Fruit fly (Drosophila melanogaster) whole organism, embryonic: ENCODE data around the gene CG2841.

ENCODE experiments used
- CG10462 ChIP-seq: fragments of 200-800 bp; sonication (Bioruptor generic); optimal IDR thresholded peaks from 2 replicates; lab custom pipeline; 2016; ENCODE audit warnings: missing biosample characterization, missing genetic modification characterization
- CG11560 ChIP-seq: fragments of 200-800 bp; sonication (Bioruptor generic); IDR thresholded peaks from 3 replicates; pipeline ENCODE4 v1.3.6; 2022; ENCODE audit warnings: missing biosample characterization, missing genetic modification characterization
- CG14441 ChIP-seq: fragments of 200-800 bp; sonication (Bioruptor generic); IDR thresholded peaks from 2 replicates; pipeline ENCODE4 v1.3.6; 2022; ENCODE audit warnings: missing biosample characterization, missing genetic modification characterization
- CG14965 ChIP-seq: fragments of 200-800 bp; sonication (Bioruptor generic); optimal IDR thresholded peaks from 2 replicates; lab custom pipeline; 2016; ENCODE audit warnings: missing biosample characterization, missing genetic modification characterization, borderline replicate concordance
- CG15073 ChIP-seq: fragments of 200-800 bp; sonication (Bioruptor generic); optimal IDR thresholded peaks from 2 replicates; lab custom pipeline; 2016; ENCODE audit warnings: missing biosample characterization, missing genetic modification characterization
- CG15514 ChIP-seq: fragments of 200-800 bp; sonication (Bioruptor generic); optimal IDR thresholded peaks from 3 replicates; lab custom pipeline; 2017; ENCODE audit warnings: missing biosample characterization, missing genetic modification characterization, mild to moderate bottlenecking, moderate library complexity, missing genetic modification reagents
- CG17912 ChIP-seq: fragments of 200-800 bp; sonication (Bioruptor generic); optimal IDR thresholded peaks from 2 replicates; lab custom pipeline; 2018; ENCODE audit warnings: missing biosample characterization, mild to moderate bottlenecking, missing genetic modification characterization
- CG18764 ChIP-seq: fragments of 200-800 bp; sonication (Bioruptor generic); optimal IDR thresholded peaks from 3 replicates; lab custom pipeline; 2016; ENCODE audit warnings: missing biosample characterization, missing genetic modification characterization
- CG3281 ChIP-seq: fragments of 200-800 bp; sonication (Bioruptor generic); optimal IDR thresholded peaks from 3 replicates; lab custom pipeline; 2017; ENCODE audit warnings: missing biosample characterization, mild to moderate bottlenecking, missing genetic modification characterization
- CG34376 ChIP-seq: fragments of 200-800 bp; sonication (Bioruptor generic); optimal IDR thresholded peaks from 2 replicates; lab custom pipeline; 2018; ENCODE audit warnings: missing biosample characterization, mild to moderate bottlenecking, missing genetic modification characterization
- CG3838 ChIP-seq: fragments of 200-800 bp; sonication (Bioruptor generic); optimal IDR thresholded peaks from 3 replicates; lab custom pipeline; 2016; ENCODE audit warnings: missing biosample characterization, missing genetic modification characterization
- CG42726 ChIP-seq: fragments of 200-800 bp; sonication (Bioruptor generic); IDR thresholded peaks from 2 replicates; pipeline ENCODE4 v1.3.6; 2022; ENCODE audit warnings: missing biosample characterization, missing genetic modification characterization; ENCODE audit not compliant: partially characterized antibody
- CG4328 ChIP-seq: fragments of 200-800 bp; sonication (Bioruptor generic); optimal IDR thresholded peaks from 3 replicates; lab custom pipeline; 2017; ENCODE audit warnings: missing biosample characterization, missing genetic modification reagents, missing genetic modification characterization
- CG4854 ChIP-seq: fragments of 200-800 bp; sonication (Bioruptor generic); optimal IDR thresholded peaks from 2 replicates; lab custom pipeline; 2016; ENCODE audit warnings: missing biosample characterization, missing genetic modification characterization, inconsistent platforms
- CG6765 ChIP-seq: fragments of 200-800 bp; sonication (Bioruptor generic); optimal IDR thresholded peaks from 3 replicates; lab custom pipeline; 2017; ENCODE audit warnings: missing biosample characterization, mild to moderate bottlenecking, missing genetic modification characterization
- CG6854 ChIP-seq: fragments of 200-800 bp; sonication (Bioruptor generic); optimal IDR thresholded peaks from 3 replicates; lab custom pipeline; 2017; ENCODE audit warnings: missing biosample characterization, mild to moderate bottlenecking, missing genetic modification characterization
- CG7928 ChIP-seq: fragments of 200-800 bp; sonication (Bioruptor generic); optimal IDR thresholded peaks from 2 replicates; lab custom pipeline; 2017; ENCODE audit warnings: missing biosample characterization, mild to moderate bottlenecking, missing genetic modification characterization
- CkIIα-i1 ChIP-seq: fragments of 200-800 bp; sonication (Bioruptor generic); IDR thresholded peaks from 2 replicates; pipeline ENCODE4 v1.3.6; 2022; ENCODE audit warnings: missing biosample characterization, missing genetic modification characterization
- Dek ChIP-seq: fragments of 200-800 bp; sonication (Bioruptor generic); optimal IDR thresholded peaks from 3 replicates; lab custom pipeline; 2019; ENCODE audit warnings: missing biosample characterization, mild to moderate bottlenecking, missing genetic modification characterization, moderate library complexity
- ERR ChIP-seq: fragments of 200-800 bp; sonication (Bioruptor generic); optimal IDR thresholded peaks from 2 replicates; lab custom pipeline; 2016; ENCODE audit warnings: missing biosample characterization, missing genetic modification characterization
- Gug ChIP-seq: fragments of 200-800 bp; sonication (Bioruptor generic); IDR thresholded peaks from 4 replicates; pipeline ENCODE4 v1.3.6; 2022; ENCODE audit warnings: missing biosample characterization, missing genetic modification characterization
- HmgZ ChIP-seq: fragments of 200-800 bp; sonication (Bioruptor generic); optimal IDR thresholded peaks from 2 replicates; lab custom pipeline; 2018; ENCODE audit warnings: missing biosample characterization, mild to moderate bottlenecking, missing genetic modification characterization
- Jarid2 ChIP-seq: fragments of 200-800 bp; sonication (Bioruptor generic); optimal IDR thresholded peaks from 3 replicates; lab custom pipeline; 2017; ENCODE audit warnings: mild to moderate bottlenecking, missing biosample characterization, missing genetic modification reagents, missing genetic modification characterization
- Rfx ChIP-seq: fragments of 200-800 bp; sonication (Bioruptor generic); IDR thresholded peaks from 2 replicates; pipeline ENCODE4 v1.3.6; 2022; ENCODE audit warnings: missing biosample characterization, missing genetic modification characterization
- Ssrp ChIP-seq: fragments of 200-800 bp; sonication (Bioruptor generic); optimal IDR thresholded peaks from 2 replicates; lab custom pipeline; 2018; ENCODE audit warnings: missing biosample characterization, mild to moderate bottlenecking, missing genetic modification characterization, moderate library complexity
- Stat92E ChIP-seq, 3 experiments: fragments of >200 bp in 2 of 3; fragments of 200-800 bp in 1 of 3; sonication (Bioruptor generic) in 1 of 3; optimal IDR thresholded peaks; 2 replicates each; lab custom pipeline; 2017 to 2019; ENCODE audit warnings: missing biosample characterization in 3 of 3, missing genetic modification characterization in 3 of 3, mild to moderate bottlenecking in 1 of 3, moderate library complexity in 1 of 3
- Trl ChIP-seq, 3 experiments: fragments of >200 bp in 2 of 3; fragments of 200-800 bp in 1 of 3; sonication (Bioruptor generic) in 1 of 3; optimal IDR thresholded peaks; 2 replicates in 1 of 3; 3 replicates in 2 of 3; lab custom pipeline; 2016 to 2017; ENCODE audit warnings: missing biosample characterization in 1 of 3, missing genetic modification characterization in 1 of 3
- Xbp1 ChIP-seq: fragments of 200-800 bp; sonication (Bioruptor generic); optimal IDR thresholded peaks from 3 replicates; lab custom pipeline; 2016; ENCODE audit warnings: missing biosample characterization, mild to moderate bottlenecking, missing genetic modification characterization
- ab ChIP-seq: fragments of 200-800 bp; sonication (Bioruptor generic); optimal IDR thresholded peaks from 2 replicates; lab custom pipeline; 2016; ENCODE audit warnings: missing biosample characterization, missing genetic modification characterization
- chn ChIP-seq: fragments of 200-800 bp; sonication (Bioruptor generic); optimal IDR thresholded peaks from 2 replicates; lab custom pipeline; 2016; ENCODE audit warnings: missing biosample characterization, missing genetic modification characterization
- ci ChIP-seq: fragments of 200-800 bp; sonication (Bioruptor generic); IDR thresholded peaks from 3 replicates; pipeline ENCODE4 v1.3.6; 2022; ENCODE audit warnings: missing biosample characterization, missing genetic modification characterization
- crol ChIP-seq: fragments of 200-800 bp; sonication (Bioruptor generic); IDR thresholded peaks from 2 replicates; pipeline ENCODE4 v1.3.6; 2022; ENCODE audit warnings: missing biosample characterization, missing genetic modification characterization
- dan ChIP-seq: fragments of 200-800 bp; sonication (Bioruptor generic); IDR thresholded peaks from 2 replicates; pipeline ENCODE4 v1.3.6; 2022; ENCODE audit warnings: missing biosample characterization, missing genetic modification characterization
- dati ChIP-seq: fragments of 200-800 bp; sonication (Bioruptor generic); IDR thresholded peaks from 2 replicates; pipeline ENCODE4 v1.3.6; 2022; ENCODE audit warnings: missing biosample characterization, missing genetic modification characterization
- en ChIP-seq: fragments of 200-800 bp; sonication (Bioruptor generic); optimal IDR thresholded peaks from 2 replicates; lab custom pipeline; 2016; ENCODE audit warnings: missing biosample characterization, missing genetic modification characterization
- fru ChIP-seq: fragments of >200 bp; optimal IDR thresholded peaks from 2 replicates; lab custom pipeline; 2017
- gem ChIP-seq: fragments of 200-800 bp; sonication (Bioruptor generic); optimal IDR thresholded peaks from 2 replicates; lab custom pipeline; 2019; ENCODE audit warnings: missing biosample characterization, mild to moderate bottlenecking, missing genetic modification characterization, moderate library complexity
- gt ChIP-seq: fragments of 200-800 bp; sonication (Bioruptor generic); IDR thresholded peaks from 2 replicates; pipeline ENCODE4 v1.3.6; 2022; ENCODE audit warnings: missing biosample characterization, missing genetic modification characterization
- klu ChIP-seq: fragments of 200-800 bp; sonication (Bioruptor generic); IDR thresholded peaks from 2 replicates; pipeline ENCODE4 v1.3.6; 2022; ENCODE audit warnings: missing biosample characterization, missing genetic modification characterization
- lola ChIP-seq, 3 experiments: fragments of >200 bp in 2 of 3; fragments of 200-800 bp in 1 of 3; sonication (Bioruptor generic) in 1 of 3; optimal IDR thresholded peaks; 2 replicates each; lab custom pipeline; 2017 to 2019; ENCODE audit warnings: missing biosample characterization in 3 of 3, missing genetic modification characterization in 3 of 3, mild to moderate bottlenecking in 1 of 3, moderate library complexity in 1 of 3
- nau ChIP-seq: fragments of 200-800 bp; sonication (Bioruptor generic); optimal IDR thresholded peaks from 3 replicates; lab custom pipeline; 2017; ENCODE audit warnings: missing biosample characterization, mild to moderate bottlenecking, missing genetic modification characterization, missing genetic modification reagents
- odd ChIP-seq: fragments of 200-800 bp; sonication (Bioruptor generic); optimal IDR thresholded peaks from 2 replicates; lab custom pipeline; 2017; ENCODE audit warnings: missing biosample characterization, mild to moderate bottlenecking, missing genetic modification characterization
- pnt ChIP-seq: fragments of 200-800 bp; sonication (Bioruptor generic); optimal IDR thresholded peaks from 3 replicates; lab custom pipeline; 2016; ENCODE audit warnings: missing biosample characterization, missing genetic modification characterization
- prd ChIP-seq, 3 experiments: fragments of >200 bp in 2 of 3; fragments of 200-800 bp in 1 of 3; sonication (Bioruptor generic) in 1 of 3; optimal IDR thresholded peaks in 2 of 3; IDR thresholded peaks in 1 of 3; 2 replicates in 2 of 3; 3 replicates in 1 of 3; pipeline versions ENCODE4 v1.3.6 to Lab custom; 2017 to 2022; ENCODE audit warnings: missing biosample characterization in 1 of 3, missing genetic modification characterization in 1 of 3
- psq ChIP-seq: fragments of 200-800 bp; sonication (Bioruptor generic); optimal IDR thresholded peaks from 2 replicates; lab custom pipeline; 2017; ENCODE audit warnings: missing biosample characterization, missing genetic modification characterization
- tin ChIP-seq: fragments of 200-800 bp; sonication (Bioruptor generic); optimal IDR thresholded peaks from 3 replicates; lab custom pipeline; 2016; ENCODE audit warnings: missing biosample characterization, missing genetic modification characterization
- usp ChIP-seq: fragments of >200 bp; optimal IDR thresholded peaks from 2 replicates; lab custom pipeline; 2017; ENCODE audit warnings: missing biosample characterization, missing genetic modification characterization
- wor ChIP-seq: fragments of 200-800 bp; sonication (Bioruptor generic); IDR thresholded peaks from 2 replicates; pipeline ENCODE4 v1.3.6; 2022; ENCODE audit warnings: missing biosample characterization, missing genetic modification characterization
- zen2 ChIP-seq: fragments of 200-800 bp; sonication (Bioruptor generic); IDR thresholded peaks from 3 replicates; pipeline ENCODE4 v1.3.6; 2022; ENCODE audit warnings: missing biosample characterization, missing genetic modification characterization; ENCODE audit not compliant: partially characterized antibody
- zf30C ChIP-seq: fragments of 200-800 bp; sonication (Bioruptor generic); optimal IDR thresholded peaks from 3 replicates; lab custom pipeline; 2018; ENCODE audit warnings: missing biosample characterization, mild to moderate bottlenecking, missing genetic modification characterization

CG2841 gene

dm6 chrX:2301069-2301508 lies 65.1 kb downstream of the CG2841 start (continued):
- TF ChIP-seq HmgZ (tag; lab: Kevin White, UChicago) (peak; percentile 54), klu (no peak), Rfx (GFP tag; lab: Robert Waterston, UW) (peak; percentile 77), ci (GFP tag; lab: Robert Waterston, UW) (peak; percentile 6; the same call in 1 of the 3 replicates), CG4328 (GFP tag; lab: Kevin White, UChicago) (peak; percentile 34), dati (GFP tag; lab: Robert Waterston, UW) (no peak), CG3281 (peak; percentile 69), CG14965 (no peak), Trl (optimal IDR thresholded peaks at IDR 0.05; lab: Kevin White, UChicago) (peak; percentile 95 to 99), Trl (GFP tag; optimal IDR thresholded peaks at IDR 0.05; lab: Kevin White, UChicago) (no peak), CG18764 (GFP tag; lab: Kevin White, UChicago) (no peak), zen2 (no peak), fru (lab: Kevin White, UChicago) (no peak), CG42726 (GFP tag; lab: Robert Waterston, UW) (no peak), CG14441 (GFP tag; lab: Robert Waterston, UW) (peak; percentile 65), Stat92E (GFP tag; optimal IDR thresholded peaks at IDR 0.05; lab: Kevin White, UChicago) (no peak), CG10462 (GFP tag; lab: Kevin White, UChicago) (no peak), en (GFP tag; lab: Kevin White, UChicago) (no peak), CkIIα-i1 (GFP tag; lab: Robert Waterston, UW) (no peak), CG11560 (tag; lab: Robert Waterston, UW) (no peak), crol (GFP tag; lab: Robert Waterston, UW) (peak; percentile 95), Xbp1 (GFP tag; lab: Kevin White, UChicago) (peak; percentile 5), gt (GFP tag; lab: Robert Waterston, UW) (no peak), wor (GFP tag; lab: Robert Waterston, UW) (0 out of 2 replicates have a peak, but pooled peaks have one; percentile 27), Ssrp (tag; lab: Kevin White, UChicago) (no peak), CG6765 (no peak), dan (GFP tag; lab: Robert Waterston, UW) (no peak), nau (GFP tag; lab: Kevin White, UChicago) (no peak), usp (no peak), tin (GFP tag; lab: Kevin White, UChicago) (no peak), psq (GFP tag; lab: Kevin White, UChicago) (no peak), CG4854 (GFP tag; lab: Kevin White, UChicago) (no peak), CG15514 (GFP tag; lab: Kevin White, UChicago) (peak; percentile 63), ab (GFP tag; lab: Kevin White, UChicago) (no peak), Dek (tag; lab: Kevin White, UChicago) (peak; percentile 18), ERR (GFP tag; lab: Kevin White, UChicago) (no peak), CG3838 (GFP tag; lab: Kevin White, UChicago) (no peak), CG15073 (GFP tag; lab: Kevin White, UChicago) (no peak), Gug (peak; percentile 66; the same call in 3 of the 4 replicates), Jarid2 (GFP tag; lab: Kevin White, UChicago) (no peak), CG17912 (GFP tag; lab: Kevin White, UChicago) (no peak), CG34376 (peak; percentile 21), gem (tag; lab: Kevin White, UChicago) (peak; percentile 60), lola (GFP tag; optimal IDR thresholded peaks at IDR 0.05; lab: Kevin White, UChicago) (no peak), zf30C (GFP tag; lab: Kevin White, UChicago) (peak; percentile 31), prd (optimal IDR thresholded peaks at IDR 0.05; lab: Kevin White, UChicago) (no peak), prd (GFP tag; IDR thresholded peaks at IDR 0.05; lab: Robert Waterston, UW) (peak; percentile 60; the same call in 2 of the 3 replicates), chn (GFP tag; lab: Kevin White, UChicago) (no peak), CG7928 (GFP tag; lab: Kevin White, UChicago) (peak; percentile 15), CG6854 (no peak), odd (GFP tag; lab: Kevin White, UChicago) (no peak), pnt (GFP tag; lab: Kevin White, UChicago) (no peak)
